Worm (Caenorhabditis elegans): ENCODE results near the gene rrp-1.

The rrp-1 gene

ce11 chrIV:9993403-9994132 is 11.5 kb upstream of the rrp-1 start (continued):
- TF ChIP-seq daf-12 (tag; optimal IDR thresholded peaks at IDR 0.05) (no peak), lin-15B (tag; optimal IDR thresholded peaks at IDR 0.05) (no peak), jun-1 (tag; optimal IDR thresholded peaks at IDR 0.05) (no peak), Y5F2A.4 (GFP tag; optimal IDR thresholded peaks at IDR 0.05) (no peak)

ce11 chrIV:9989416-9989815 is 7.3 kb upstream of the rrp-1 start:
- TF ChIP-seq ces-1 (GFP tag; optimal IDR thresholded peaks at IDR 0.05): no peak
- TF ChIP-seq lin-1 (GFP tag; IDR thresholded peaks at IDR 0.05): no peak
- no peak for TF ChIP-seq ctbp-1 (GFP tag; IDR thresholded peaks at IDR 0.05)
- no peak for TF ChIP-seq cey-2 (tag; optimal IDR thresholded peaks at IDR 0.05; ENCODE audit: borderline replicate concordance, insufficient read depth)
- no peak for TF ChIP-seq ztf-7 (tag; optimal IDR thresholded peaks at IDR 0.05)
- peak; percentile 55 for TF ChIP-seq aha-1 (tag)
- 0 out of 2 replicates have a peak, but pooled peaks have one; percentile 19 for TF ChIP-seq zfp-3 (GFP tag; conservative IDR thresholded peaks at IDR 0.05)
- TF ChIP-seq lin-38 (GFP tag; IDR thresholded peaks at IDR 0.05): peak; percentile 36; the same call in 1 of the 2 replicates
- TF ChIP-seq hlh-30 (tag; optimal IDR thresholded peaks at IDR 0.05; ENCODE audit: insufficient read depth): no peak
- peak; percentile 7 for TF ChIP-seq gei-8 (GFP tag; optimal IDR thresholded peaks at IDR 0.05)
- TF ChIP-seq F10B5.3 (tag; optimal IDR thresholded peaks at IDR 0.05): no peak
- no peak for TF ChIP-seq snpc-4 (tag; optimal IDR thresholded peaks at IDR 0.05)
- TF ChIP-seq vab-7 (GFP tag; IDR thresholded peaks at IDR 0.05): no peak
- TF ChIP-seq hmg-1.1 (GFP tag; IDR thresholded peaks at IDR 0.05): no peak
- TF ChIP-seq T26A8.4 (GFP tag; IDR thresholded peaks at IDR 0.05): 0 out of 2 replicates have a peak, but pooled peaks have one; percentile 9
- TF ChIP-seq sdz-12 (GFP tag; optimal IDR thresholded peaks at IDR 0.05): no peak
- no peak for TF ChIP-seq daf-16 (GFP tag; optimal IDR thresholded peaks at IDR 0.05)
- no peak for TF ChIP-seq daf-16 (tag; optimal IDR thresholded peaks at IDR 0.05)
- TF ChIP-seq nhr-28 (tag; optimal IDR thresholded peaks at IDR 0.05): no peak
- no peak for TF ChIP-seq dpl-1 (GFP tag; optimal IDR thresholded peaks at IDR 0.05)
- no peak for TF ChIP-seq madf-5 (GFP tag; IDR thresholded peaks at IDR 0.05)
- TF ChIP-seq jun-1 (tag; optimal IDR thresholded peaks at IDR 0.05): no peak
- TF ChIP-seq F49E8.2 (tag; optimal IDR thresholded peaks at IDR 0.05; ENCODE audit: borderline replicate concordance): no peak
- TF ChIP-seq egl-43 (GFP tag; IDR thresholded peaks at IDR 0.05): no peak
- peak; percentile 40 for TF ChIP-seq ama-1 (optimal IDR thresholded peaks at IDR 0.05)
- no peak for TF ChIP-seq rbr-2 (tag; optimal IDR thresholded peaks at IDR 0.05)
- no peak for TF ChIP-seq R02D3.7 (tag; optimal IDR thresholded peaks at IDR 0.05)
- TF ChIP-seq ceh-82 (tag; optimal IDR thresholded peaks at IDR 0.05): no peak
- no peak for TF ChIP-seq nhr-237 (tag; optimal IDR thresholded peaks at IDR 0.05)
- TF ChIP-seq nhr-48 (tag; optimal IDR thresholded peaks at IDR 0.05): no peak
- TF ChIP-seq dmd-6 (GFP tag; IDR thresholded peaks at IDR 0.05): no peak
- TF ChIP-seq aly-2 (tag; optimal IDR thresholded peaks at IDR 0.05): no peak

ce11 chrIV:9982895-9983294 is 819 bp upstream of the rrp-1 start, which contains the start of gene mam-2:
Gene mam-2 (plus strand): TSS chrIV:9983195.
- no peak for TF ChIP-seq ZK546.5 (tag; optimal IDR thresholded peaks at IDR 0.05)
- TF ChIP-seq ama-1 (optimal IDR thresholded peaks at IDR 0.05): no peak
- TF ChIP-seq nhr-102 (tag; optimal IDR thresholded peaks at IDR 0.05): no peak
- no peak for TF ChIP-seq zfp-3 (GFP tag; conservative IDR thresholded peaks at IDR 0.05)
- no peak for TF ChIP-seq Y48G9A.11 (GFP tag; IDR thresholded peaks at IDR 0.05)
- TF ChIP-seq jun-1 (tag; optimal IDR thresholded peaks at IDR 0.05): no peak
- TF ChIP-seq mdl-1 (tag; optimal IDR thresholded peaks at IDR 0.05): no peak
- no peak for TF ChIP-seq php-3 (GFP tag; IDR thresholded peaks at IDR 0.05)
- no peak for TF ChIP-seq madf-9 (GFP tag; conservative IDR thresholded peaks at IDR 0.05)
- TF ChIP-seq mes-2 (tag; optimal IDR thresholded peaks at IDR 0.05; ENCODE audit: poor library complexity, severe bottlenecking): no peak
- no peak for TF ChIP-seq lsy-2 (tag; optimal IDR thresholded peaks at IDR 0.05)
- no peak for TF ChIP-seq ceh-32 (tag; optimal IDR thresholded peaks at IDR 0.05; ENCODE audit: poor library complexity)
- no peak for TF ChIP-seq hlh-30 (tag; optimal IDR thresholded peaks at IDR 0.05; ENCODE audit: insufficient read depth)
- no peak for TF ChIP-seq nhr-42 (GFP tag; IDR thresholded peaks at IDR 0.05)
- no peak for TF ChIP-seq mdt-29 (GFP tag; IDR thresholded peaks at IDR 0.05)
- no peak for TF ChIP-seq daf-16 (GFP tag; optimal IDR thresholded peaks at IDR 0.05)
- TF ChIP-seq daf-16 (tag; optimal IDR thresholded peaks at IDR 0.05): no peak
- TF ChIP-seq zfp-2 (tag; optimal IDR thresholded peaks at IDR 0.05): no peak
- TF ChIP-seq vab-7 (GFP tag; IDR thresholded peaks at IDR 0.05): no peak
- no peak for TF ChIP-seq lin-15B (tag; optimal IDR thresholded peaks at IDR 0.05)
- no peak for TF ChIP-seq fos-1 (tag; optimal IDR thresholded peaks at IDR 0.05)
